Worm (Caenorhabditis elegans) whole organism, early embryonic: ENCODE results near the gene Y110A2AL.6.

Source experiments
- ama-1 ChIP-seq: fragments of 150-350 bp; optimal IDR thresholded peaks from 2 replicates; lab custom pipeline; 2014
- ceh-13 ChIP-seq: fragments of 200-800 bp; sonication (Bioruptor generic); optimal IDR thresholded peaks from 2 replicates; lab custom pipeline; 2018; ENCODE audit warnings: mild to moderate bottlenecking, missing genetic modification characterization, missing compliant biosample characterization
- ceh-36 ChIP-seq: sonication (generic microtip); optimal IDR thresholded peaks from 2 replicates; lab custom pipeline; 2016; ENCODE audit warnings: missing genetic modification characterization, inconsistent platforms, missing compliant biosample characterization
- flt-1 ChIP-seq: fragments of 200-800 bp; sonication (Bioruptor generic); IDR thresholded peaks from 2 replicates; pipeline ENCODE4 v1.3.6; 2022; ENCODE audit warnings: missing genetic modification characterization, missing compliant biosample characterization
- pes-1 ChIP-seq: fragments of 200-800 bp; sonication (Bioruptor generic); IDR thresholded peaks from 2 replicates; pipeline ENCODE4 v1.3.6; 2022; ENCODE audit warnings: missing genetic modification reagents, missing genetic modification characterization, missing compliant biosample characterization
- tbx-11 ChIP-seq: fragments of 200-800 bp; sonication (Bioruptor generic); IDR thresholded peaks from 2 replicates; pipeline ENCODE4 v1.3.6; 2022; ENCODE audit warnings: missing genetic modification characterization, missing compliant biosample characterization
- tra-4 ChIP-seq: sonication (generic microtip); optimal IDR thresholded peaks from 2 replicates; lab custom pipeline; 2017; ENCODE audit warnings: missing genetic modification characterization, missing compliant biosample characterization

- TF ChIP-seq tbx-11 (GFP tag; lab: Robert Waterston, UW) (no peak), ceh-36 (tag; lab: Kevin White, UChicago) (no peak), pes-1 (GFP tag; lab: Robert Waterston, UW) (no peak), flt-1 (GFP tag; lab: Robert Waterston, UW) (no peak), ceh-13 (no peak), ama-1 (lab: Kevin White, UChicago) (no peak), tra-4 (no peak)
Observed at ce11 chrII:2805566-2805965, 35.9 kb downstream of the Y110A2AL.6 start.
